Worm (Caenorhabditis elegans): ENCODE results near the gene nspd-7.

ce11 chrIV:10251261-10251660 lies 17.7 kb downstream of the nspd-7 start:
- no peak for TF ChIP-seq nhr-11 (tag; optimal IDR thresholded peaks at IDR 0.05)
- TF ChIP-seq ceh-82 (tag; optimal IDR thresholded peaks at IDR 0.05), result no peak
- no peak for TF ChIP-seq tbx-2 (tag; optimal IDR thresholded peaks at IDR 0.05)
- no peak for TF ChIP-seq nhr-76 (tag; optimal IDR thresholded peaks at IDR 0.05)
- TF ChIP-seq lin-39 (tag; optimal IDR thresholded peaks at IDR 0.05), result no peak
- TF ChIP-seq mml-1 (tag; optimal IDR thresholded peaks at IDR 0.05), result no peak
- TF ChIP-seq nhr-237 (tag; optimal IDR thresholded peaks at IDR 0.05), result no peak
